Worm (Caenorhabditis elegans): ENCODE measurements around the gene srlf-2.

- TF ChIP-seq tbx-2 (tag; optimal IDR thresholded peaks at IDR 0.05): no peak
- TF ChIP-seq elt-2 (tag; optimal IDR thresholded peaks at IDR 0.05): no peak
- no peak for TF ChIP-seq lin-15B (tag; optimal IDR thresholded peaks at IDR 0.05)
- no peak for TF ChIP-seq nhr-11 (tag; optimal IDR thresholded peaks at IDR 0.05)
- TF ChIP-seq sea-2 (GFP tag; optimal IDR thresholded peaks at IDR 0.05): no peak
- TF ChIP-seq nhr-76 (tag; optimal IDR thresholded peaks at IDR 0.05): no peak
- TF ChIP-seq hmg-11 (tag; optimal IDR thresholded peaks at IDR 0.05): no peak
Measured at ce11 chrIV:8462376-8462775, 27.6 kb upstream of the srlf-2 start.
